Worm (Caenorhabditis elegans): ENCODE results near the gene F52G3.8.

DNA sequence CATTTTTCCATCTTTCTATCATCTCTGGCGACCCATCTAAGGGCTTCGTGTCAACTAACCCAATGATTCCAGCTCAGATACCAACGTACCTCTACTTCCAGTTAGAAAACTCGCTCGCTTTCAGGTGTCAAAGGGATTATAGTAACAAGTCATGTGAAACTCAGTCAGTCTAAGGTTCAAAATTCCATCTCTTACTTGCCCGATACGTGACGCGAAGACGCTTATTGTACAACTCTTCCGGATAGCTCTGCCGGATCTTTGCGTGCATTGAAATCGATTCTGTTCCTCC, 22.5 kb downstream of the F52G3.8 start:
- TF ChIP-seq cog-1 (tag; optimal IDR thresholded peaks at IDR 0.05) (no peak), tab-1 (GFP tag; IDR thresholded peaks at IDR 0.05) (no peak), med-1 (GFP tag; optimal IDR thresholded peaks at IDR 0.05; ENCODE audit: insufficient read depth) (no peak), T22C8.4 (GFP tag; IDR thresholded peaks at IDR 0.05) (0 out of 2 replicates have a peak, but pooled peaks have one; percentile 1), ref-1 (GFP tag; conservative IDR thresholded peaks at IDR 0.05) (no peak), flt-1 (GFP tag; IDR thresholded peaks at IDR 0.05) (no peak)

All from whole organism, midembryonic.